Worm (Caenorhabditis elegans): Measurements from ENCODE around the gene ard-1.

The ard-1 gene

ce11 chrIV:11179123-11179740 is 48.2 kb downstream of the ard-1 start, which contains the start of gene cpt-2 (continued):
- TF ChIP-seq madf-3 (GFP tag; IDR thresholded peaks at IDR 0.05): peak; percentile 90
- TF ChIP-seq hsf-1 (GFP tag; IDR thresholded peaks at IDR 0.05): peak; percentile 87
- peak; percentile 12 for TF ChIP-seq efl-1 (GFP tag; optimal IDR thresholded peaks at IDR 0.05)
- peak; percentile 65 for TF ChIP-seq C06A6.2 (GFP tag; conservative IDR thresholded peaks at IDR 0.05)
- TF ChIP-seq Y56A3A.18 (GFP tag; IDR thresholded peaks at IDR 0.05): peak; percentile 58; the same call in 1 of the 2 replicates
- peak; percentile 81 for TF ChIP-seq egrh-3 (GFP tag; IDR thresholded peaks at IDR 0.05)
- peak; percentile 76 for TF ChIP-seq B0336.3 (GFP tag; IDR thresholded peaks at IDR 0.05)
- TF ChIP-seq ceh-27 (GFP tag; optimal IDR thresholded peaks at IDR 0.05): peak; percentile 68
- TF ChIP-seq F22D6.2 (tag; optimal IDR thresholded peaks at IDR 0.05): peak; percentile 35
- peak; percentile 95 for TF ChIP-seq rcor-1 (GFP tag; IDR thresholded peaks at IDR 0.05)
- TF ChIP-seq ztf-22 (GFP tag; optimal IDR thresholded peaks at IDR 0.05): peak; percentile 16
- TF ChIP-seq attf-6 (GFP tag; IDR thresholded peaks at IDR 0.05): peak; percentile 53; the same call in 1 of the 2 replicates
- peak; percentile 88 for TF ChIP-seq C17E4.6 (GFP tag; IDR thresholded peaks at IDR 0.05)
- peak; percentile 9 for TF ChIP-seq lsy-27 (tag; optimal IDR thresholded peaks at IDR 0.05; ENCODE audit: borderline replicate concordance, insufficient read depth)
- TF ChIP-seq attf-5 (GFP tag; optimal IDR thresholded peaks at IDR 0.05): peak; percentile 75
- peak; percentile 13 for TF ChIP-seq snpc-4 (GFP tag; optimal IDR thresholded peaks at IDR 0.05)
- peak; percentile 27 to 71 (median 62) for TF ChIP-seq snpc-4 (tag; optimal IDR thresholded peaks at IDR 0.05)
- TF ChIP-seq madf-10 (tag; optimal IDR thresholded peaks at IDR 0.05): peak; percentile 59
- TF ChIP-seq ceh-100 (GFP tag; IDR thresholded peaks at IDR 0.05): peak; percentile 98
- peak; percentile 48 for TF ChIP-seq F23B12.7 (tag; optimal IDR thresholded peaks at IDR 0.05; ENCODE audit: insufficient read depth)
- TF ChIP-seq F33H1.4 (GFP tag; IDR thresholded peaks at IDR 0.05): peak; percentile 77
- peak; percentile 92 for TF ChIP-seq ZK185.1 (tag; optimal IDR thresholded peaks at IDR 0.05; ENCODE audit: poor library complexity, severe bottlenecking)
- peak; percentile 73 for TF ChIP-seq atf-7 (tag; optimal IDR thresholded peaks at IDR 0.05)

- TF ChIP-seq nhr-80 (tag; optimal IDR thresholded peaks at IDR 0.05): no peak
- TF ChIP-seq athp-1 (tag; optimal IDR thresholded peaks at IDR 0.05): no peak
- TF ChIP-seq hsf-1 (GFP tag; IDR thresholded peaks at IDR 0.05): no peak; the same call in 1 of the 2 replicates
- TF ChIP-seq nhr-27 (tag; optimal IDR thresholded peaks at IDR 0.05): no peak
- no peak for TF ChIP-seq nfya-2 (GFP tag; IDR thresholded peaks at IDR 0.05)
- no peak for TF ChIP-seq die-1 (tag; optimal IDR thresholded peaks at IDR 0.05)
- TF ChIP-seq F10E7.11 (tag; optimal IDR thresholded peaks at IDR 0.05): no peak
These were observed 49.0 kb downstream of the ard-1 start for ce11 chrIV:11180077-11180476.

DNA sequence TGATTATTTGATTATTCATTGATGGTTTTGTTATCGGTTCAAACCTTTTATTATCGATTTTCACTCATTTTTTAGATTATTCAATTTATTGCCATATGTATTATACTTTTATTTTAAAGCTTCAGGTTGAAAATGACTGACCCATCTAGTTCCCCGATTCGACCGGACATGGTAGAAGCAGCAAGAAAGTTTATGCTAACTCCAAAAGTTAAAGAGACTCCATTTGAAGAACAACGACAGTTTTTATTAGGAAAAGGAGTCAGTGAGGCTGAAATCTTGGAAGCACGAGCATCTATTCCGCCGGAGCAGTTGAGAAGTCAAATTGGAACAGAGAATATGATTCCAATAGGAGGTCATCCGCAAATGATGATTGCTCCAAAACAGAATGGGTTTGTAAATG is 51.9 kb downstream of the ard-1 start, which contains the start of gene prx-14:
TSS of gene prx-14 (plus strand) at position 120 of the 400 bp plus-strand sequence.
- TF ChIP-seq nhr-80 (tag; optimal IDR thresholded peaks at IDR 0.05) (no peak), ztf-26 (tag; optimal IDR thresholded peaks at IDR 0.05) (no peak), C17E4.6 (GFP tag; IDR thresholded peaks at IDR 0.05) (0 out of 2 replicates have a peak, but pooled peaks have one; percentile 42), Y53F4B.3 (GFP tag; IDR thresholded peaks at IDR 0.05) (no peak), pha-4 (tag; optimal IDR thresholded peaks at IDR 0.05) (no peak), hmg-20 (GFP tag; IDR thresholded peaks at IDR 0.05) (no peak), B0336.3 (GFP tag; IDR thresholded peaks at IDR 0.05) (peak; percentile 67), lin-26 (GFP tag; IDR thresholded peaks at IDR 0.05) (no peak), Y53G8AR.9 (GFP tag; conservative IDR thresholded peaks at IDR 0.05) (peak; percentile 60), F33H1.4 (GFP tag; IDR thresholded peaks at IDR 0.05) (no peak), repo-1 (tag; optimal IDR thresholded peaks at IDR 0.05) (peak; percentile 52), Y79H2A.3 (GFP tag; conservative IDR thresholded peaks at IDR 0.05) (no peak), K12H6.12 (tag; optimal IDR thresholded peaks at IDR 0.05) (no peak), Y56A3A.18 (GFP tag; IDR thresholded peaks at IDR 0.05) (0 out of 2 replicates have a peak, but pooled peaks have one; percentile 31), gei-17 (GFP tag; optimal IDR thresholded peaks at IDR 0.05) (peak; percentile 2), F39B2.1 (GFP tag; IDR thresholded peaks at IDR 0.05) (no peak), ceh-91 (GFP tag; IDR thresholded peaks at IDR 0.05) (no peak), ekl-4 (GFP tag; IDR thresholded peaks at IDR 0.05) (0 out of 2 replicates have a peak, but pooled peaks have one; percentile 7), lag-1 (GFP tag; IDR thresholded peaks at IDR 0.05) (no peak), nhr-179 (tag; optimal IDR thresholded peaks at IDR 0.05) (no peak)

All from whole organism, young adult.